Fruit fly (Drosophila melanogaster) whole organism, embryonic: Measurements from ENCODE around the gene RpS2.

ENCODE experiments used
- Ada2b ChIP-seq: fragments of 200-800 bp; sonication (Bioruptor generic); IDR thresholded peaks from 2 replicates; pipeline ENCODE4 v1.3.6; 2022; ENCODE audit warnings: missing biosample characterization, missing genetic modification characterization
- CG10543 ChIP-seq: fragments of 200-800 bp; sonication (Bioruptor generic); optimal IDR thresholded peaks from 3 replicates; lab custom pipeline; 2017; ENCODE audit warnings: missing biosample characterization, mild to moderate bottlenecking, missing genetic modification characterization, moderate library complexity
- CG11093 ChIP-seq: fragments of 200-800 bp; sonication (Bioruptor generic); IDR thresholded peaks from 3 replicates; pipeline ENCODE4 v1.3.6; 2022; ENCODE audit warnings: missing biosample characterization, missing genetic modification characterization
- CG12299 ChIP-seq: fragments of 200-800 bp; sonication (Bioruptor generic); optimal IDR thresholded peaks from 2 replicates; lab custom pipeline; 2018; ENCODE audit warnings: missing biosample characterization, mild to moderate bottlenecking, missing genetic modification characterization
- CG12391 ChIP-seq: fragments of 200-800 bp; sonication (Bioruptor generic); optimal IDR thresholded peaks from 3 replicates; lab custom pipeline; 2018; ENCODE audit warnings: missing biosample characterization, mild to moderate bottlenecking, missing genetic modification characterization, moderate library complexity
- CG12769 ChIP-seq: fragments of 200-800 bp; sonication (Bioruptor generic); optimal IDR thresholded peaks from 2 replicates; lab custom pipeline; 2019; ENCODE audit warnings: missing biosample characterization, mild to moderate bottlenecking, missing genetic modification characterization, moderate library complexity
- CG13296 ChIP-seq: fragments of 200-800 bp; sonication (Bioruptor generic); optimal IDR thresholded peaks from 3 replicates; lab custom pipeline; 2018; ENCODE audit warnings: missing biosample characterization, mild to moderate bottlenecking, missing genetic modification characterization
- CG15269 ChIP-seq: fragments of 200-800 bp; sonication (Bioruptor generic); optimal IDR thresholded peaks from 2 replicates; lab custom pipeline; 2018; ENCODE audit warnings: missing biosample characterization, mild to moderate bottlenecking, missing genetic modification characterization, moderate library complexity
- CG15514 ChIP-seq: fragments of 200-800 bp; sonication (Bioruptor generic); optimal IDR thresholded peaks from 3 replicates; lab custom pipeline; 2017; ENCODE audit warnings: missing biosample characterization, missing genetic modification characterization, mild to moderate bottlenecking, moderate library complexity, missing genetic modification reagents
- CG2120 ChIP-seq: fragments of 200-800 bp; sonication (Bioruptor generic); optimal IDR thresholded peaks from 3 replicates; lab custom pipeline; 2016; ENCODE audit warnings: missing biosample characterization, missing genetic modification characterization
- CG2712 ChIP-seq: fragments of 200-800 bp; optimal IDR thresholded peaks from 3 replicates; lab custom pipeline; 2019; ENCODE audit warnings: missing biosample characterization, mild to moderate bottlenecking, missing genetic modification characterization, moderate library complexity
- CG31388 ChIP-seq: fragments of 200-800 bp; sonication (Bioruptor generic); optimal IDR thresholded peaks from 2 replicates; lab custom pipeline; 2016; ENCODE audit warnings: missing biosample characterization, missing genetic modification characterization
- CG3995 ChIP-seq: fragments of 200-800 bp; sonication (Bioruptor generic); optimal IDR thresholded peaks from 3 replicates; lab custom pipeline; 2016; ENCODE audit warnings: missing biosample characterization, missing genetic modification characterization
- CG42726 ChIP-seq: fragments of 200-800 bp; sonication (Bioruptor generic); IDR thresholded peaks from 2 replicates; pipeline ENCODE4 v1.3.6; 2022; ENCODE audit warnings: missing biosample characterization, missing genetic modification characterization; ENCODE audit not compliant: partially characterized antibody
- CG4282 ChIP-seq: fragments of 200-800 bp; sonication (Bioruptor generic); optimal IDR thresholded peaks from 2 replicates; lab custom pipeline; 2016; ENCODE audit warnings: missing biosample characterization, missing genetic modification characterization
- CG6254 ChIP-seq: fragments of 200-800 bp; sonication (Bioruptor generic); optimal IDR thresholded peaks from 3 replicates; lab custom pipeline; 2017; ENCODE audit warnings: mild to moderate bottlenecking, missing biosample characterization, missing genetic modification reagents, missing genetic modification characterization
- CG6272 ChIP-seq: fragments of 200-800 bp; sonication (Bioruptor generic); IDR thresholded peaks from 2 replicates; pipeline ENCODE4 v1.3.6; 2022; ENCODE audit warnings: missing biosample characterization, missing genetic modification characterization
- CG9817 ChIP-seq: fragments of 200-800 bp; sonication (Bioruptor generic); optimal IDR thresholded peaks from 2 replicates; lab custom pipeline; 2018; ENCODE audit warnings: missing biosample characterization, mild to moderate bottlenecking, missing genetic modification characterization, moderate library complexity
- CG9932 ChIP-seq: fragments of 200-800 bp; sonication (Bioruptor generic); IDR thresholded peaks from 2 replicates; pipeline ENCODE4 v1.3.6; 2022; ENCODE audit warnings: missing biosample characterization, missing genetic modification characterization
- Dfd ChIP-seq, 2 experiments: fragments of >200 bp; optimal IDR thresholded peaks; 2 replicates each; lab custom pipeline; 2017; ENCODE audit warnings: missing biosample characterization in 2 of 2, missing genetic modification characterization in 2 of 2
- E2f2 ChIP-seq: fragments of 200-800 bp; sonication (Bioruptor generic); IDR thresholded peaks from 2 replicates; pipeline ENCODE4 v1.3.6; 2022; ENCODE audit warnings: missing biosample characterization, missing genetic modification characterization
- HLHmδ ChIP-seq: fragments of 200-800 bp; sonication (Bioruptor generic); optimal IDR thresholded peaks from 2 replicates; lab custom pipeline; 2018; ENCODE audit warnings: missing biosample characterization, mild to moderate bottlenecking, missing genetic modification characterization, moderate library complexity
- Lhr ChIP-seq: fragments of 200-800 bp; sonication (Bioruptor generic); optimal IDR thresholded peaks from 3 replicates; lab custom pipeline; 2017; ENCODE audit warnings: mild to moderate bottlenecking, missing biosample characterization, missing genetic modification reagents, missing genetic modification characterization
- MBD-R2 ChIP-seq: fragments of 200-800 bp; sonication (Bioruptor generic); IDR thresholded peaks from 2 replicates; pipeline ENCODE4 v1.3.6; 2022; ENCODE audit warnings: missing biosample characterization, missing genetic modification characterization
- MESR4 ChIP-seq: fragments of 200-800 bp; sonication (Bioruptor generic); optimal IDR thresholded peaks from 2 replicates; lab custom pipeline; 2018; ENCODE audit warnings: missing biosample characterization, mild to moderate bottlenecking, missing genetic modification characterization, moderate library complexity
- Opbp ChIP-seq: fragments of 200-800 bp; sonication (Bioruptor generic); IDR thresholded peaks from 3 replicates; pipeline ENCODE4 v1.3.6; 2022; ENCODE audit warnings: missing biosample characterization, missing genetic modification characterization; ENCODE audit not compliant: partially characterized antibody
- Rfx ChIP-seq: fragments of 200-800 bp; sonication (Bioruptor generic); IDR thresholded peaks from 2 replicates; pipeline ENCODE4 v1.3.6; 2022; ENCODE audit warnings: missing biosample characterization, missing genetic modification characterization
- Sry-β ChIP-seq: fragments of 200-800 bp; sonication (Bioruptor generic); optimal IDR thresholded peaks from 2 replicates; lab custom pipeline; 2018; ENCODE audit warnings: missing biosample characterization, mild to moderate bottlenecking, missing genetic modification characterization, moderate library complexity
- Ssrp ChIP-seq: fragments of 200-800 bp; sonication (Bioruptor generic); optimal IDR thresholded peaks from 2 replicates; lab custom pipeline; 2018; ENCODE audit warnings: missing biosample characterization, mild to moderate bottlenecking, missing genetic modification characterization, moderate library complexity
- ap ChIP-seq: fragments of 200-800 bp; sonication (Bioruptor generic); IDR thresholded peaks from 2 replicates; pipeline ENCODE4 v1.3.6; 2022; ENCODE audit warnings: missing biosample characterization, missing genetic modification characterization
- bigmax ChIP-seq: fragments of 200-800 bp; sonication (Bioruptor generic); optimal IDR thresholded peaks from 2 replicates; lab custom pipeline; 2018; ENCODE audit warnings: missing biosample characterization, mild to moderate bottlenecking, missing genetic modification characterization
- caup ChIP-seq: fragments of 200-800 bp; sonication (Bioruptor generic); optimal IDR thresholded peaks from 3 replicates; lab custom pipeline; 2017; ENCODE audit warnings: missing biosample characterization, mild to moderate bottlenecking, missing genetic modification characterization, moderate library complexity; ENCODE audit not compliant: severe bottlenecking
- exex ChIP-seq: fragments of 200-800 bp; sonication (Bioruptor generic); optimal IDR thresholded peaks from 4 replicates; lab custom pipeline; 2018; ENCODE audit warnings: missing biosample characterization, mild to moderate bottlenecking, missing genetic modification characterization, moderate library complexity
- fd102C ChIP-seq: fragments of 200-800 bp; sonication (Bioruptor generic); optimal IDR thresholded peaks from 2 replicates; lab custom pipeline; 2018; ENCODE audit warnings: missing biosample characterization, mild to moderate bottlenecking, missing genetic modification characterization, moderate library complexity
- fd64A ChIP-seq: fragments of 200-800 bp; sonication (Bioruptor generic); optimal IDR thresholded peaks from 3 replicates; lab custom pipeline; 2018; ENCODE audit warnings: missing biosample characterization, mild to moderate bottlenecking, missing genetic modification characterization
- fu2 ChIP-seq: fragments of 200-800 bp; sonication (Bioruptor generic); optimal IDR thresholded peaks from 2 replicates; lab custom pipeline; 2016; ENCODE audit warnings: missing biosample characterization, missing genetic modification characterization
- hkb ChIP-seq, 2 experiments: fragments of 200-800 bp in 1 of 2; fragments of >200 bp in 1 of 2; sonication (Bioruptor generic) in 1 of 2; IDR thresholded peaks in 1 of 2; optimal IDR thresholded peaks in 1 of 2; 2 replicates each; pipeline versions ENCODE4 v1.3.6 to Lab custom; 2017 to 2022; ENCODE audit warnings: missing biosample characterization in 1 of 2, missing genetic modification characterization in 1 of 2
- hth ChIP-seq: fragments of >200 bp; optimal IDR thresholded peaks from 2 replicates; lab custom pipeline; 2017; ENCODE audit warnings: inconsistent platforms
- jumu ChIP-seq: fragments of 200-800 bp; sonication (Bioruptor generic); optimal IDR thresholded peaks from 3 replicates; lab custom pipeline; 2016; ENCODE audit warnings: missing biosample characterization, missing genetic modification characterization
- pfk ChIP-seq: fragments of 200-800 bp; sonication (Bioruptor generic); optimal IDR thresholded peaks from 2 replicates; lab custom pipeline; 2018; ENCODE audit warnings: missing biosample characterization, mild to moderate bottlenecking, missing genetic modification characterization, moderate library complexity
- prd ChIP-seq, 3 experiments: fragments of >200 bp in 2 of 3; fragments of 200-800 bp in 1 of 3; sonication (Bioruptor generic) in 1 of 3; optimal IDR thresholded peaks in 2 of 3; IDR thresholded peaks in 1 of 3; 2 replicates in 2 of 3; 3 replicates in 1 of 3; pipeline versions ENCODE4 v1.3.6 to Lab custom; 2017 to 2022; ENCODE audit warnings: missing biosample characterization in 1 of 3, missing genetic modification characterization in 1 of 3
- psq ChIP-seq: fragments of 200-800 bp; sonication (Bioruptor generic); optimal IDR thresholded peaks from 2 replicates; lab custom pipeline; 2017; ENCODE audit warnings: missing biosample characterization, missing genetic modification characterization
- pum ChIP-seq: fragments of 200-800 bp; sonication (Bioruptor generic); optimal IDR thresholded peaks from 2 replicates; lab custom pipeline; 2016; ENCODE audit warnings: missing biosample characterization, missing genetic modification characterization
- ranshi ChIP-seq: fragments of 200-800 bp; sonication (Bioruptor generic); IDR thresholded peaks from 2 replicates; pipeline ENCODE4 v1.3.6; 2022; ENCODE audit warnings: missing biosample characterization, missing genetic modification characterization
- sqz ChIP-seq: fragments of 200-800 bp; sonication (Bioruptor generic); optimal IDR thresholded peaks from 3 replicates; lab custom pipeline; 2018; ENCODE audit warnings: missing biosample characterization, mild to moderate bottlenecking, missing genetic modification characterization
- toy ChIP-seq: fragments of 200-800 bp; sonication (Bioruptor generic); IDR thresholded peaks from 2 replicates; pipeline ENCODE4 v1.3.6; 2022; ENCODE audit warnings: missing biosample characterization, missing genetic modification characterization
- trem ChIP-seq: fragments of 200-800 bp; optimal IDR thresholded peaks from 3 replicates; lab custom pipeline; 2019; ENCODE audit warnings: missing biosample characterization, mild to moderate bottlenecking, missing genetic modification characterization, moderate library complexity
- zfh2 ChIP-seq: fragments of 200-800 bp; sonication (Bioruptor generic); optimal IDR thresholded peaks from 2 replicates; lab custom pipeline; 2016; ENCODE audit warnings: missing biosample characterization, missing genetic modification characterization

Gene RpS2

DNA sequence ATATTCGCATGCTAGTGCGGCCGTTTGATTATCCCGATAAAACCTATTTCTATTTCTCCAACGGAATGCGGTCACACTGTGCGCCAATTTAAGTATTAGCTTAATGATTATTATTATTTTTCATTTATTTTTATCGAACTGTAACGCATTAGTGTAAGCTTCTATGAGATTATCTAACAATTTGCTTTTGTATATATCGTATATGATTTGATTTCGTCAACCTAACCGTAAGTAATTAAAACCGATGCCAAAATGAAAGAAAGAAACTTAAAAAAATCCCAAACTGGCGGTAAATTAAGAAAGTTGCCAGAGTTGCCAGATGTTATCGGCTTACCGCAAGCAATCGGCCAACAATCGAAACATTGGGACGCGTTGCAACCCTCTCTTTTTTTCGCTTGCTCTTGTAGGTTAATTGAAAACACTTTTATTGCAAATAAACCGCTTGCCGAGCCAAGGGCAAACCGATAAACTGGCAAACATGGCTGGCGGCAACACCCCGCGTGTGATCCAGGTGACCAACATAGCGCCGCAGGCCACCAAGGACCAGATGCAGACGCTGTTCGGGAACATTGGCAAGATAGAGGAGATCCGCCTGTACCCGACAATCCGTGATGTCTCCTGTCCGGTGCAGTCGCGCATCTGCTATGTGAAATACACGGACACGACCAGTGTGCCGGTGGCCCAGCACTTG lies 15.4 kb upstream of the RpS2 start, which contains the start of the genes Etl1 and Srp54 (continued):
- TF ChIP-seq CG13296 (GFP tag; lab: Kevin White, UChicago) (no peak), CG15514 (GFP tag; lab: Kevin White, UChicago) (peak; percentile 62), CG2712 (peak; percentile 25), CG12769 (tag; lab: Kevin White, UChicago) (no peak), E2f2 (GFP tag; lab: Robert Waterston, UW) (peak; percentile 84), ranshi (GFP tag; lab: Robert Waterston, UW) (no peak), hkb (optimal IDR thresholded peaks at IDR 0.05; lab: Kevin White, UChicago) (peak; percentile 84), hkb (GFP tag; IDR thresholded peaks at IDR 0.05; lab: Robert Waterston, UW) (no peak), Dfd (GFP tag; optimal IDR thresholded peaks at IDR 0.05; lab: Kevin White, UChicago) (no peak), CG9932 (peak; percentile 29; the same call in 1 of the 2 replicates), CG11093 (GFP tag; lab: Robert Waterston, UW) (no peak), Lhr (GFP tag; lab: Kevin White, UChicago) (peak; percentile 26), MESR4 (GFP tag; lab: Kevin White, UChicago) (peak; percentile 88), prd (optimal IDR thresholded peaks at IDR 0.05; lab: Kevin White, UChicago) (no peak), prd (GFP tag; IDR thresholded peaks at IDR 0.05; lab: Robert Waterston, UW) (no peak), CG9817 (tag; lab: Kevin White, UChicago) (no peak), Sry-β (GFP tag; lab: Kevin White, UChicago) (no peak), CG2120 (GFP tag; lab: Kevin White, UChicago) (peak; percentile 12), CG31388 (GFP tag; lab: Kevin White, UChicago) (no peak), CG42726 (GFP tag; lab: Robert Waterston, UW) (no peak), ap (GFP tag; lab: Robert Waterston, UW) (no peak), CG6272 (GFP tag; lab: Robert Waterston, UW) (no peak), trem (peak; percentile 75), CG4282 (GFP tag; lab: Kevin White, UChicago) (no peak), CG12391 (peak; percentile 22), pfk (GFP tag; lab: Kevin White, UChicago) (no peak), CG6254 (no peak), HLHmδ (GFP tag; lab: Kevin White, UChicago) (no peak), caup (GFP tag; lab: Kevin White, UChicago) (no peak), hth (lab: Kevin White, UChicago) (no peak), Opbp (GFP tag; lab: Robert Waterston, UW) (peak; percentile 4; the same call in 1 of the 3 replicates), Ada2b (GFP tag; lab: Robert Waterston, UW) (no peak), fu2 (GFP tag; lab: Kevin White, UChicago) (no peak), CG10543 (no peak), fd64A (GFP tag; lab: Kevin White, UChicago) (no peak), jumu (GFP tag; lab: Kevin White, UChicago) (no peak), CG15269 (tag; lab: Kevin White, UChicago) (no peak), CG3995 (GFP tag; lab: Kevin White, UChicago) (peak; percentile 22), psq (GFP tag; lab: Kevin White, UChicago) (no peak), bigmax (GFP tag; lab: Kevin White, UChicago) (peak; percentile 75), CG12299 (tag; lab: Kevin White, UChicago) (no peak), pum (GFP tag; lab: Kevin White, UChicago) (no peak), exex (tag; lab: Kevin White, UChicago) (peak; percentile 1), MBD-R2 (GFP tag; lab: Robert Waterston, UW) (peak; percentile 60), toy (GFP tag; lab: Robert Waterston, UW) (no peak), Rfx (GFP tag; lab: Robert Waterston, UW) (0 out of 2 replicates have a peak, but pooled peaks have one; percentile 26), zfh2 (GFP tag; lab: Kevin White, UChicago) (no peak), sqz (GFP tag; lab: Kevin White, UChicago) (no peak), fd102C (GFP tag; lab: Kevin White, UChicago) (no peak), Ssrp (tag; lab: Kevin White, UChicago) (no peak)
